Worm (Caenorhabditis elegans) whole organism, mixed stage, embryonic: ENCODE results near the gene che-11.

Experiments
- M03D4.4 ChIP-seq: sonication (generic microtip); optimal IDR thresholded peaks from 2 replicates; lab custom pipeline; 2017; ENCODE audit warnings: mild to moderate bottlenecking, missing genetic modification characterization, missing compliant biosample characterization
- ces-1 ChIP-seq: fragments of 150-350 bp; optimal IDR thresholded peaks from 2 replicates; lab custom pipeline; 2014; ENCODE audit warnings: missing biosample characterization, missing genetic modification reagents, missing genetic modification characterization
- elt-1 ChIP-seq: sonication (generic microtip); optimal IDR thresholded peaks from 2 replicates; lab custom pipeline; 2017; ENCODE audit warnings: missing genetic modification characterization, mild to moderate bottlenecking, missing compliant biosample characterization, antibody characterized with exemption, moderate library complexity, borderline replicate concordance; ENCODE audit not compliant: insufficient read depth
- hlh-1 ChIP-seq: fragments of 150-350 bp; optimal IDR thresholded peaks from 2 replicates; lab custom pipeline; 2014; ENCODE audit warnings: missing biosample characterization, missing genetic modification reagents, missing genetic modification characterization
- lsy-2 ChIP-seq: fragments of 150-350 bp; optimal IDR thresholded peaks from 2 replicates; lab custom pipeline; 2014; ENCODE audit warnings: missing biosample characterization, missing genetic modification characterization
- nhr-12 ChIP-seq: fragments of 150-350 bp; optimal IDR thresholded peaks from 2 replicates; lab custom pipeline; 2014; ENCODE audit warnings: missing biosample characterization, missing genetic modification characterization
- nhr-2 ChIP-seq: fragments of 150-350 bp; optimal IDR thresholded peaks from 2 replicates; lab custom pipeline; 2014; ENCODE audit warnings: missing biosample characterization, missing genetic modification characterization
- nhr-237 ChIP-seq: fragments of 150-350 bp; optimal IDR thresholded peaks from 2 replicates; lab custom pipeline; 2014; ENCODE audit warnings: missing biosample characterization, missing genetic modification characterization
- nhr-76 ChIP-seq: sonication (generic microtip); optimal IDR thresholded peaks from 2 replicates; lab custom pipeline; 2017; ENCODE audit warnings: missing biosample characterization, missing genetic modification characterization
- unc-62 ChIP-seq: fragments of 150-350 bp; optimal IDR thresholded peaks from 2 replicates; lab custom pipeline; 2014; ENCODE audit warnings: missing biosample characterization, missing genetic modification reagents, missing genetic modification characterization

- TF ChIP-seq ces-1 (GFP tag; lab: Kevin White, UChicago) (no peak), lsy-2 (no peak), nhr-237 (tag; lab: Kevin White, UChicago) (no peak), elt-1 (tag; lab: Kevin White, UChicago) (no peak), unc-62 (no peak), M03D4.4 (tag; lab: Kevin White, UChicago) (no peak), nhr-76 (tag; lab: Kevin White, UChicago) (no peak), nhr-12 (tag; lab: Kevin White, UChicago) (no peak), nhr-2 (tag; lab: Kevin White, UChicago) (no peak), hlh-1 (tag; lab: Kevin White, UChicago) (no peak)
Measured at ce11 chrV:12179338-12179737, 28.8 kb upstream of the che-11 start, which contains the start of gene clec-224.
